Worm (Caenorhabditis elegans) whole organism, young adult: ENCODE data around the gene Y110A2AL.7.

ENCODE experiments used
- B0261.1 ChIP-seq: sonication (generic microtip); optimal IDR thresholded peaks from 2 replicates; lab custom pipeline; 2016; ENCODE audit warnings: mild to moderate bottlenecking, missing genetic modification characterization, moderate library complexity, missing compliant biosample characterization
- C06A6.2 ChIP-seq: fragments of 200-800 bp; sonication (Bioruptor generic); conservative IDR thresholded peaks from 2 replicates; pipeline ENCODE4 v1.3.6; 2022; ENCODE audit warnings: missing genetic modification characterization, missing compliant biosample characterization
- F39B2.1 ChIP-seq: fragments of 200-800 bp; sonication (Bioruptor generic); IDR thresholded peaks from 2 replicates; pipeline ENCODE4 v1.3.6; 2022; ENCODE audit warnings: missing genetic modification reagents, missing genetic modification characterization, missing compliant biosample characterization
- F52B5.7 ChIP-seq: sonication (generic microtip); optimal IDR thresholded peaks from 2 replicates; lab custom pipeline; 2016; ENCODE audit warnings: mild to moderate bottlenecking, missing genetic modification characterization, missing compliant biosample characterization
- F57A8.1 ChIP-seq: fragments of 200-800 bp; sonication (Bioruptor generic); optimal IDR thresholded peaks from 2 replicates; lab custom pipeline; 2018; ENCODE audit warnings: mild to moderate bottlenecking, missing genetic modification characterization, moderate library complexity, missing compliant biosample characterization
- K12H6.12 ChIP-seq: fragments of 200-800 bp; sonication (Bioruptor generic); optimal IDR thresholded peaks from 2 replicates; lab custom pipeline; 2018; ENCODE audit warnings: mild to moderate bottlenecking, missing genetic modification characterization, missing compliant biosample characterization
- T26A5.8 ChIP-seq: sonication (generic microtip); optimal IDR thresholded peaks from 2 replicates; lab custom pipeline; 2016; ENCODE audit warnings: missing genetic modification characterization, missing compliant biosample characterization
- Y95B8A.8 ChIP-seq: fragments of 200-800 bp; sonication (Bioruptor generic); IDR thresholded peaks from 2 replicates; pipeline ENCODE4 v1.3.6; 2022; ENCODE audit warnings: missing genetic modification reagents, missing genetic modification characterization, missing compliant biosample characterization
- attf-6 ChIP-seq: fragments of 200-800 bp; sonication (Bioruptor generic); IDR thresholded peaks from 2 replicates; pipeline ENCODE4 v1.3.6; 2022; ENCODE audit warnings: missing genetic modification reagents, missing genetic modification characterization, missing compliant biosample characterization
- chd-7 ChIP-seq: sonication (generic microtip); optimal IDR thresholded peaks from 2 replicates; lab custom pipeline; 2016; ENCODE audit warnings: mild to moderate bottlenecking, missing genetic modification characterization, moderate library complexity, missing compliant biosample characterization
- die-1 ChIP-seq: sonication (generic microtip); optimal IDR thresholded peaks from 2 replicates; lab custom pipeline; 2016; ENCODE audit warnings: missing genotype, mild to moderate bottlenecking, missing genetic modification characterization, missing compliant biosample characterization
- efl-1 ChIP-seq: fragments of 150-350 bp; optimal IDR thresholded peaks from 2 replicates; lab custom pipeline; 2014; ENCODE audit warnings: missing biosample characterization, missing genetic modification reagents, missing genetic modification characterization
- egl-18 ChIP-seq: fragments of 200-800 bp; sonication (Bioruptor generic); IDR thresholded peaks from 2 replicates; pipeline ENCODE4 v1.3.6; 2022; ENCODE audit warnings: missing genetic modification reagents, missing genetic modification characterization, missing compliant biosample characterization
- ekl-4 ChIP-seq: fragments of 200-800 bp; sonication (Bioruptor generic); IDR thresholded peaks from 2 replicates; pipeline ENCODE4 v1.3.6; 2022; ENCODE audit warnings: missing genetic modification reagents, missing genetic modification characterization, missing compliant biosample characterization
- hlh-12 ChIP-seq: sonication (generic microtip); optimal IDR thresholded peaks from 2 replicates; lab custom pipeline; 2016; ENCODE audit warnings: missing genetic modification characterization, missing compliant biosample characterization
- hmg-1.2 ChIP-seq: fragments of 200-800 bp; sonication (Bioruptor generic); IDR thresholded peaks from 2 replicates; pipeline ENCODE4 v1.3.6; 2022; ENCODE audit warnings: missing genetic modification reagents, missing genetic modification characterization, missing compliant biosample characterization
- lin-26 ChIP-seq: fragments of 200-800 bp; sonication (Bioruptor generic); IDR thresholded peaks from 2 replicates; pipeline ENCODE4 v1.3.6; 2022; ENCODE audit warnings: missing genetic modification reagents, missing genetic modification characterization, missing compliant biosample characterization
- lin-54 ChIP-seq: fragments of 200-800 bp; sonication (Bioruptor generic); optimal IDR thresholded peaks from 2 replicates; lab custom pipeline; 2018; ENCODE audit warnings: mild to moderate bottlenecking, missing genetic modification characterization, missing compliant biosample characterization
- lir-1 ChIP-seq: fragments of 200-800 bp; sonication (Bioruptor generic); conservative IDR thresholded peaks from 2 replicates; pipeline ENCODE4 v1.3.6; 2022; ENCODE audit warnings: missing genetic modification reagents, missing genetic modification characterization, missing compliant biosample characterization
- nhr-27 ChIP-seq: fragments of 200-800 bp; sonication (Bioruptor generic); optimal IDR thresholded peaks from 2 replicates; lab custom pipeline; 2018; ENCODE audit warnings: mild to moderate bottlenecking, missing genetic modification characterization, moderate library complexity, missing compliant biosample characterization
- sea-2 ChIP-seq: fragments of 200-800 bp; sonication (Bioruptor generic); IDR thresholded peaks from 2 replicates; pipeline ENCODE4 v1.3.6; 2022; ENCODE audit warnings: missing genetic modification characterization, missing compliant biosample characterization
- snpc-1.3 ChIP-seq: sonication (generic microtip); optimal IDR thresholded peaks from 2 replicates; lab custom pipeline; 2017; ENCODE audit warnings: missing genetic modification characterization, mild to moderate bottlenecking, missing compliant biosample characterization, antibody characterized with exemption, moderate library complexity, missing genotype, missing genetic modification reagents; ENCODE audit not compliant: insufficient read depth
- snpc-4 ChIP-seq, 5 experiments: fragments of 150-350 bp in 1 of 5; sonication (generic microtip) in 4 of 5; optimal IDR thresholded peaks; 2 replicates each; lab custom pipeline; 2014 to 2018; ENCODE audit warnings: missing genetic modification characterization in 5 of 5, missing biosample characterization in 3 of 5, antibody characterized with exemption in 2 of 5, mild to moderate bottlenecking in 2 of 5, missing compliant biosample characterization in 2 of 5, missing genotype in 2 of 5, moderate library complexity in 2 of 5, missing genetic modification reagents in 1 of 5
- sptf-2 ChIP-seq: fragments of 200-800 bp; sonication (Bioruptor generic); optimal IDR thresholded peaks from 2 replicates; lab custom pipeline; 2018; ENCODE audit warnings: mild to moderate bottlenecking, missing genetic modification characterization, missing compliant biosample characterization
- tbx-9 ChIP-seq: sonication (generic microtip); optimal IDR thresholded peaks from 2 replicates; lab custom pipeline; 2016; ENCODE audit warnings: borderline replicate concordance, missing genetic modification characterization, inconsistent platforms, missing compliant biosample characterization
- zfh-2 ChIP-seq: fragments of 200-800 bp; sonication (Bioruptor generic); conservative IDR thresholded peaks from 2 replicates; pipeline ENCODE4 v1.3.6; 2022; ENCODE audit warnings: missing genetic modification reagents, missing genetic modification characterization, missing compliant biosample characterization
- zim-3 ChIP-seq: sonication (generic microtip); optimal IDR thresholded peaks from 2 replicates; lab custom pipeline; 2017; ENCODE audit warnings: mild to moderate bottlenecking, missing genetic modification characterization, moderate library complexity, missing compliant biosample characterization
- ztf-22 ChIP-seq: fragments of 200-800 bp; sonication (Bioruptor generic); optimal IDR thresholded peaks from 2 replicates; lab custom pipeline; 2018; ENCODE audit warnings: mild to moderate bottlenecking, missing genetic modification characterization, moderate library complexity, missing compliant biosample characterization
- ztf-28 ChIP-seq: fragments of 200-800 bp; sonication (Bioruptor generic); IDR thresholded peaks from 2 replicates; pipeline ENCODE4 v1.3.6; 2022; ENCODE audit warnings: missing genetic modification reagents, missing genetic modification characterization, missing compliant biosample characterization

Y110A2AL.7 gene

ce11 chrII:2797951-2798350 is 45.0 kb downstream of the Y110A2AL.7 start:
- TF ChIP-seq sea-2 (GFP tag; lab: Robert Waterston, UW) (no peak), F39B2.1 (GFP tag; lab: Robert Waterston, UW) (no peak), hlh-12 (tag; lab: Kevin White, UChicago) (no peak), T26A5.8 (tag; lab: Kevin White, UChicago) (no peak), chd-7 (tag; lab: Kevin White, UChicago) (no peak), snpc-4 (GFP tag; optimal IDR thresholded peaks at IDR 0.05; lab: Kevin White, UChicago) (no peak), snpc-4 (tag; optimal IDR thresholded peaks at IDR 0.05; lab: Kevin White, UChicago) (no peak), zim-3 (tag; lab: Kevin White, UChicago) (no peak), Y95B8A.8 (no peak), lin-26 (GFP tag; lab: Robert Waterston, UW) (no peak), C06A6.2 (no peak), tbx-9 (tag; lab: Kevin White, UChicago) (no peak), die-1 (tag; lab: Kevin White, UChicago) (no peak), hmg-1.2 (GFP tag; lab: Robert Waterston, UW) (no peak), snpc-1.3 (tag; lab: Kevin White, UChicago) (no peak), efl-1 (GFP tag; lab: Kevin White, UChicago) (no peak), egl-18 (GFP tag; lab: Robert Waterston, UW) (no peak), ztf-28 (GFP tag; lab: Robert Waterston, UW) (no peak), sptf-2 (GFP tag; lab: Kevin White, UChicago) (no peak), lin-54 (GFP tag; lab: Kevin White, UChicago) (no peak), lir-1 (GFP tag; lab: Robert Waterston, UW) (no peak)

ce11 chrII:2796431-2796830 is 46.6 kb downstream of the Y110A2AL.7 start:
- TF ChIP-seq zfh-2 (GFP tag; lab: Robert Waterston, UW) (peak; percentile 56), K12H6.12 (tag; lab: Kevin White, UChicago) (no peak), C06A6.2 (no peak), F39B2.1 (GFP tag; lab: Robert Waterston, UW) (no peak)
- TF ChIP-seq, all 124 proteins: peak for 1

ce11 chrII:2795413-2795812 is 47.6 kb downstream of the Y110A2AL.7 start:
- TF ChIP-seq ekl-4 (GFP tag; lab: Robert Waterston, UW) (no peak), B0261.1 (tag; lab: Kevin White, UChicago) (no peak), F57A8.1 (GFP tag; lab: Kevin White, UChicago) (no peak), hlh-12 (tag; lab: Kevin White, UChicago) (no peak), attf-6 (no peak), nhr-27 (tag; lab: Kevin White, UChicago) (no peak), F52B5.7 (tag; lab: Kevin White, UChicago) (no peak), sptf-2 (GFP tag; lab: Kevin White, UChicago) (no peak), ztf-22 (GFP tag; lab: Kevin White, UChicago) (no peak), tbx-9 (tag; lab: Kevin White, UChicago) (no peak)
